Fruit fly (Drosophila melanogaster): ENCODE results near the gene AstCC.

- TF ChIP-seq psq (optimal IDR thresholded peaks at IDR 0.05) (no peak), h (optimal IDR thresholded peaks at IDR 0.05) (no peak), ttk (optimal IDR thresholded peaks at IDR 0.05) (no peak), insv (optimal IDR thresholded peaks at IDR 0.05) (no peak), Myc (optimal IDR thresholded peaks at IDR 0.05) (no peak)
Measured at dm6 chr2L:11065932-11066823, 18.9 kb downstream of the AstCC start.
